Fruit fly (Drosophila melanogaster): ENCODE measurements around the gene CG3719.
A peak's percentile ranks its signal among the peaks of the same experiment; 100 is the strongest.

The CG3719 gene

DNA sequence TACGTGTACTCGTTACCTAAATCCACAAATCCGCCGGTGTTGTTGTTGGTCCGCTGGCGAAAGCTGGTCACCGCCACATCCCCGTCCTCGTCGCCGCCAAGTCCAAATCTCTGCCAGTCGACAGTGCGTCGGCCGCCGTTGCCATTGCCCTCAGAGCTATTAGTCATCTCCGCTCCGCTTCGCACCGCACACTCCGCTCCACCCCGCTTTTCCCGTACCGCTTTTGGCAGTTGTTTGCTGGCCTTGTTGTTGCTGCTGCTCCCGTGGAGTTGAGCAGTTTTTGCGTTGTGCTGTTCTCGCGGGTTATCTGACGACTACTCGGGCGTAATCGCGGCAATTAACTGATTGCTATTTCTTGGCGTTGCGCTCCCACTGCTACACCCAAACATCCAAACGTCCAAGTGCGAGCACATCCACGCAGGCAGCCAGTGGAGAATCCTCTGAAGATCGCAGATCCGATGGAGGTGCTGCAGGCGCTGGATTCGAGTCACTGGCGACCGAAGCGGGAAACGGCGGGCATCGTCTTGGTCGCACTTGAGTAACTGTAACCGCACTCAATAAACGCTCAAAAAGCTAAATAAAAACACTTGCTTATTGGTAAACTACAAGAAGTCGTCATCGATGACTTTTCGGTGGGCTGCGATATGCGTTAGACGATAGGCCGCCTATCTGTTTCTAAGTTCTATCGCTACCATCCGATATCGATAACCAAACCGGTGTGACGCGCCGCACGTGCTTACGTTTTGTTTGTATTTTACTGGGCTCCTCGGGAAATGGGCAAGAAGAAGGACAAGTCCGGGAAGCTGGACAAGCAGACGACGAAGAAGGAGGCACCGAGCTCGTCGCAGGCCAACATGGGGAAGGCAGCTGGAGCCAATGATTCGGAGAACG lies 26.7 kb downstream of the CG3719 start, which contains the start of the genes CG12773 and CG11417 (continued):
- peak; percentile 51 for TF ChIP-seq MBD-R2 (GFP tag; IDR thresholded peaks at IDR 0.05)
- peak; percentile 46 for TF ChIP-seq stwl (tag; optimal IDR thresholded peaks at IDR 0.05)
- TF ChIP-seq CG2875 (GFP tag; optimal IDR thresholded peaks at IDR 0.05) = no peak
- peak; percentile 63 for TF ChIP-seq Med (GFP tag)
- TF ChIP-seq z (GFP tag; IDR thresholded peaks at IDR 0.05) = no peak
- peak; percentile 85 for TF ChIP-seq vnd (GFP tag; IDR thresholded peaks at IDR 0.05; ENCODE audit: partially characterized antibody)
- TF ChIP-seq CG4617 (GFP tag; optimal IDR thresholded peaks at IDR 0.05; ENCODE audit: borderline replicate concordance) = peak; percentile 16
- no peak for TF ChIP-seq CG1233 (GFP tag; optimal IDR thresholded peaks at IDR 0.05)
- no peak for TF ChIP-seq CG8281 (tag; optimal IDR thresholded peaks at IDR 0.05)
- TF ChIP-seq sug (tag; optimal IDR thresholded peaks at IDR 0.05) = peak; percentile 17
- peak; percentile 93 for TF ChIP-seq CG6791 (GFP tag; IDR thresholded peaks at IDR 0.05; ENCODE audit: partially characterized antibody)
- TF ChIP-seq croc (GFP tag; conservative IDR thresholded peaks at IDR 0.05) = no peak
- TF ChIP-seq CG14667 (GFP tag; IDR thresholded peaks at IDR 0.05) = no peak
- no peak for TF ChIP-seq gt (GFP tag; IDR thresholded peaks at IDR 0.05)
- TF ChIP-seq ewg (GFP tag; optimal IDR thresholded peaks at IDR 0.05) = no peak
- no peak for TF ChIP-seq CG17361 (GFP tag; IDR thresholded peaks at IDR 0.05)
- peak; percentile 74 for TF ChIP-seq kay (GFP tag; optimal IDR thresholded peaks at IDR 0.05)
- no peak for TF ChIP-seq Myb (GFP tag; optimal IDR thresholded peaks at IDR 0.05)
- peak; percentile 83 for TF ChIP-seq Dref (GFP tag; IDR thresholded peaks at IDR 0.05)
- no peak for TF ChIP-seq CG32767 (GFP tag; IDR thresholded peaks at IDR 0.05)
- no peak for TF ChIP-seq sqz (GFP tag; optimal IDR thresholded peaks at IDR 0.05)
- TF ChIP-seq Max (GFP tag; optimal IDR thresholded peaks at IDR 0.05) = peak; percentile 41
- no peak for TF ChIP-seq ash1 (GFP tag; optimal IDR thresholded peaks at IDR 0.05)
- peak; percentile 59 for TF ChIP-seq Sry-δ (GFP tag; optimal IDR thresholded peaks at IDR 0.05)
- TF ChIP-seq HLHmδ (GFP tag; optimal IDR thresholded peaks at IDR 0.05) = no peak
- TF ChIP-seq Rx (GFP tag; IDR thresholded peaks at IDR 0.05) = no peak
- TF ChIP-seq cg (GFP tag; optimal IDR thresholded peaks at IDR 0.05) = peak; percentile 0
- no peak for TF ChIP-seq CG33213 (GFP tag; optimal IDR thresholded peaks at IDR 0.05)
- TF ChIP-seq zf30C (GFP tag; optimal IDR thresholded peaks at IDR 0.05) = no peak
- TF ChIP-seq CG2129 (GFP tag; IDR thresholded peaks at IDR 0.05; ENCODE audit: partially characterized antibody) = peak; percentile 49; the same call in 1 of the 2 replicates
- no peak for TF ChIP-seq mirr (GFP tag; optimal IDR thresholded peaks at IDR 0.05)
- peak; percentile 83 for TF ChIP-seq amos (GFP tag; IDR thresholded peaks at IDR 0.05; ENCODE audit: partially characterized antibody)
- no peak for TF ChIP-seq CG11398 (GFP tag; optimal IDR thresholded peaks at IDR 0.05)
- TF ChIP-seq mld (GFP tag; IDR thresholded peaks at IDR 0.05; ENCODE audit: partially characterized antibody) = peak; percentile 91
- peak; percentile 91 for TF ChIP-seq Opbp (GFP tag; IDR thresholded peaks at IDR 0.05; ENCODE audit: partially characterized antibody)
- no peak for TF ChIP-seq gcm (GFP tag; optimal IDR thresholded peaks at IDR 0.05)
- no peak for TF ChIP-seq gsb-n (tag; optimal IDR thresholded peaks at IDR 0.05)
- TF ChIP-seq Abd-B (GFP tag; optimal IDR thresholded peaks at IDR 0.05) = no peak
- no peak for TF ChIP-seq CG31365 (tag; optimal IDR thresholded peaks at IDR 0.05)
- peak; percentile 60 for TF ChIP-seq Elba2 (GFP tag; optimal IDR thresholded peaks at IDR 0.05)
- no peak for TF ChIP-seq gsb (GFP tag; IDR thresholded peaks at IDR 0.05)
- no peak for TF ChIP-seq CG10462 (GFP tag; optimal IDR thresholded peaks at IDR 0.05)
- peak; percentile 82 for TF ChIP-seq CG14860 (GFP tag; IDR thresholded peaks at IDR 0.05; ENCODE audit: partially characterized antibody)
- TF ChIP-seq Hmr (GFP tag; optimal IDR thresholded peaks at IDR 0.05) = no peak
- TF ChIP-seq al (GFP tag; IDR thresholded peaks at IDR 0.05) = no peak
- TF ChIP-seq CG3847 (GFP tag; IDR thresholded peaks at IDR 0.05) = no peak
- TF ChIP-seq MESR4 (GFP tag; optimal IDR thresholded peaks at IDR 0.05) = peak; percentile 51
- TF ChIP-seq CG8765 (GFP tag; IDR thresholded peaks at IDR 0.05) = no peak

Measured in whole organism, embryonic.